Worm (Caenorhabditis elegans) whole organism, young adult: ENCODE data around the gene cest-16.

Source experiments
- F39B2.1 ChIP-seq: fragments of 200-800 bp; sonication (Bioruptor generic); IDR thresholded peaks from 2 replicates; pipeline ENCODE4 v1.3.6; 2022; ENCODE audit warnings: missing genetic modification reagents, missing genetic modification characterization, missing compliant biosample characterization
- F55B11.4 ChIP-seq: sonication (generic microtip); optimal IDR thresholded peaks from 2 replicates; lab custom pipeline; 2016; ENCODE audit warnings: missing compliant biosample characterization, missing genetic modification characterization, borderline replicate concordance; ENCODE audit not compliant: insufficient read depth
- F57C9.4 ChIP-seq: sonication (generic microtip); optimal IDR thresholded peaks from 2 replicates; lab custom pipeline; 2017; ENCODE audit warnings: mild to moderate bottlenecking, missing genetic modification characterization, missing compliant biosample characterization
- T07F8.4 ChIP-seq: sonication (generic microtip); optimal IDR thresholded peaks from 2 replicates; lab custom pipeline; 2016; ENCODE audit warnings: mild to moderate bottlenecking, missing genetic modification characterization, moderate library complexity, missing compliant biosample characterization
- ama-1 ChIP-seq, 3 experiments: fragments of 150-350 bp in 1 of 3; sonication (generic microtip) in 2 of 3; optimal IDR thresholded peaks; 2 replicates each; lab custom pipeline; 2014 to 2018; ENCODE audit warnings: missing biosample characterization in 2 of 3, missing genetic modification characterization in 2 of 3, missing genetic modification reagents in 2 of 3
- attf-6 ChIP-seq: fragments of 200-800 bp; sonication (Bioruptor generic); IDR thresholded peaks from 2 replicates; pipeline ENCODE4 v1.3.6; 2022; ENCODE audit warnings: missing genetic modification reagents, missing genetic modification characterization, missing compliant biosample characterization
- him-1 ChIP-seq: sonication (generic microtip); optimal IDR thresholded peaks from 2 replicates; lab custom pipeline; 2016; ENCODE audit warnings: missing genotype, missing genetic modification reagents, missing genetic modification characterization, missing compliant biosample characterization
- nhr-90 ChIP-seq: sonication (generic microtip); optimal IDR thresholded peaks from 2 replicates; lab custom pipeline; 2016; ENCODE audit warnings: missing genotype, mild to moderate bottlenecking, missing genetic modification characterization, missing compliant biosample characterization
- pha-4 ChIP-seq: fragments of 150-350 bp; sonication (generic microtip); optimal IDR thresholded peaks from 2 replicates; lab custom pipeline; 2014; ENCODE audit warnings: missing biosample characterization, missing genetic modification reagents, missing genetic modification characterization
- snpc-1.3 ChIP-seq: sonication (generic microtip); optimal IDR thresholded peaks from 2 replicates; lab custom pipeline; 2017; ENCODE audit warnings: missing genetic modification characterization, mild to moderate bottlenecking, missing compliant biosample characterization, antibody characterized with exemption, moderate library complexity, missing genotype, missing genetic modification reagents; ENCODE audit not compliant: insufficient read depth
- tbx-9 ChIP-seq: sonication (generic microtip); optimal IDR thresholded peaks from 2 replicates; lab custom pipeline; 2016; ENCODE audit warnings: borderline replicate concordance, missing genetic modification characterization, inconsistent platforms, missing compliant biosample characterization

DNA sequence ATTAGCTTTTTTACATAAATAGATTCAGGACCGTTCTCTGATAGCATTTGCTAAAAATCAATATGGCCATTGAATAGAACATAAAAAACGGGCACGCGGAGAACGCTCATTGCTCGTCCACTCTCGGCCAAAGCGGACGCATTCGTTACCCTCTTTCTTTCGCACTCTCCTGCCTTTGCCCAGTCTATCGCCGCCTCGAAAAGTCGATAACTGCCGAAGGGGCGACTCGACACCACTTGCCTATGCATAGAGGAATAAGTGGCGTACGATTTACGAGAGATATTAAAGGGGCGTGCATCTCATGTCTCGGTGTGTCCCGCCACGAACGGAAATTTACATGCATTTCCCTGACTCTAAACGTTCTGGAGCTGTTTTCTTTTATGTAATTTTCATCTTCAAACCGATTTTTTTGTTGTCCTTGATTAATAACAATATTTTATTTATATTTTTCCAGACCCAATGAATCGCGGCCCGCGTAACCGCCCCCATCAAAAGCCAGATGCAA is 36.5 kb upstream of the cest-16 start, which contains the start of gene W05H9.4:
- TF ChIP-seq snpc-1.3: no peak
- TF ChIP-seq pha-4 (tag; lab: Kevin White, UChicago): no peak
- TF ChIP-seq F39B2.1 (GFP tag; lab: Robert Waterston, UW): no peak
- no peak for TF ChIP-seq tbx-9 (tag; lab: Kevin White, UChicago)
- no peak for TF ChIP-seq nhr-90 (tag; lab: Kevin White, UChicago)
- no peak for TF ChIP-seq F55B11.4
- TF ChIP-seq ama-1 (optimal IDR thresholded peaks at IDR 0.05; lab: Kevin White, UChicago): no peak
- no peak for TF ChIP-seq ama-1 (GFP tag; optimal IDR thresholded peaks at IDR 0.05; lab: Kevin White, UChicago)
- TF ChIP-seq him-1 (tag; lab: Kevin White, UChicago): no peak
- TF ChIP-seq T07F8.4 (tag; lab: Kevin White, UChicago): no peak
- TF ChIP-seq F57C9.4 (tag; lab: Kevin White, UChicago): no peak
- no peak for TF ChIP-seq attf-6 (GFP tag; lab: Robert Waterston, UW)
